Worm (Caenorhabditis elegans) whole organism, midembryonic: ENCODE data around the gene T02G5.7.

Experiments
- T22C8.4 ChIP-seq: fragments of 200-800 bp; sonication (Bioruptor generic); IDR thresholded peaks from 2 replicates; pipeline ENCODE4 v1.3.6; 2022; ENCODE audit warnings: missing genetic modification characterization, missing compliant biosample characterization
- flt-1 ChIP-seq: fragments of 200-800 bp; sonication (Bioruptor generic); IDR thresholded peaks from 2 replicates; pipeline ENCODE4 v1.3.6; 2022; ENCODE audit warnings: missing genetic modification characterization, missing compliant biosample characterization
- klf-2 ChIP-seq: fragments of 200-800 bp; sonication (Bioruptor generic); conservative IDR thresholded peaks from 2 replicates; pipeline ENCODE4 v1.3.6; 2022; ENCODE audit warnings: missing genetic modification reagents, missing genetic modification characterization, missing compliant biosample characterization
- ref-1 ChIP-seq: fragments of 200-800 bp; sonication (Bioruptor generic); conservative IDR thresholded peaks from 2 replicates; pipeline ENCODE4 v1.3.6; 2022; ENCODE audit warnings: missing genetic modification reagents, missing genetic modification characterization, missing compliant biosample characterization
- ztf-23 ChIP-seq: fragments of 200-800 bp; sonication (Bioruptor generic); IDR thresholded peaks from 2 replicates; pipeline ENCODE4 v1.3.6; 2022; ENCODE audit warnings: missing genetic modification reagents, missing genetic modification characterization, missing compliant biosample characterization
- ztf-29 ChIP-seq: fragments of 200-800 bp; sonication (Bioruptor generic); IDR thresholded peaks from 2 replicates; pipeline ENCODE4 v1.3.6; 2022; ENCODE audit warnings: missing genetic modification reagents, missing genetic modification characterization, missing compliant biosample characterization

- no peak for TF ChIP-seq flt-1
- TF ChIP-seq ztf-29 (GFP tag; lab: Robert Waterston, UW), result no peak
- no peak for TF ChIP-seq ref-1 (GFP tag; lab: Robert Waterston, UW)
- no peak for TF ChIP-seq klf-2 (GFP tag; lab: Robert Waterston, UW)
- TF ChIP-seq T22C8.4 (GFP tag; lab: Robert Waterston, UW), result no peak
- TF ChIP-seq ztf-23, result no peak
Observed at ce11 chrII:7031137-7031697, 44.2 kb upstream of the T02G5.7 start.
